Worm (Caenorhabditis elegans): ENCODE data around the gene fbxa-95.

The fbxa-95 gene

DNA sequence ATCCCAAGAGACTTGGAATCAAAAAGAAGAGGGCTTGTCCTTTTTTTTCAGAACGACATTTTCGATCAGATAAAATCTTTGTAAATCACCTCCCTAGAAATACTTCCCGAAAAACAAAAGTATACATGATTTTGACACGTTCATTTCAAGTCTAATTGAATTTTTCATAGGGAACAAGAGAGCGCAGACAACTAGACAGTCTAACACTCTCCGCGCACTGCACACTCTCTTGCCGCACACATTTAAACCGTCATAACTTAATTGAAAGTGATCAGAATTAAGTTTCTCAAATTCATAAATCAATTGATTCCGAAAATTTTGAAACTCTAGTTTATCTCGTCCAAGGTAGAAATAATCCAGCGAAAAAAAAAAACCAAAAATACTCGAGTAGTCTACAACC, 11.5 kb upstream of the fbxa-95 start:
- no peak for TF ChIP-seq ref-2 (tag; optimal IDR thresholded peaks at IDR 0.05)
- no peak for TF ChIP-seq pros-1 (tag; optimal IDR thresholded peaks at IDR 0.05)
- no peak for TF ChIP-seq ceh-31 (tag; optimal IDR thresholded peaks at IDR 0.05)
- no peak for TF ChIP-seq che-1 (tag; optimal IDR thresholded peaks at IDR 0.05)
- TF ChIP-seq ceh-14 (tag; optimal IDR thresholded peaks at IDR 0.05): no peak
- TF ChIP-seq pha-4 (tag; optimal IDR thresholded peaks at IDR 0.05): no peak
- no peak for TF ChIP-seq sox-4 (tag; optimal IDR thresholded peaks at IDR 0.05)
- no peak for TF ChIP-seq mec-3 (tag; optimal IDR thresholded peaks at IDR 0.05; ENCODE audit: borderline replicate concordance)
- TF ChIP-seq fax-1 (tag; optimal IDR thresholded peaks at IDR 0.05): no peak

DNA sequence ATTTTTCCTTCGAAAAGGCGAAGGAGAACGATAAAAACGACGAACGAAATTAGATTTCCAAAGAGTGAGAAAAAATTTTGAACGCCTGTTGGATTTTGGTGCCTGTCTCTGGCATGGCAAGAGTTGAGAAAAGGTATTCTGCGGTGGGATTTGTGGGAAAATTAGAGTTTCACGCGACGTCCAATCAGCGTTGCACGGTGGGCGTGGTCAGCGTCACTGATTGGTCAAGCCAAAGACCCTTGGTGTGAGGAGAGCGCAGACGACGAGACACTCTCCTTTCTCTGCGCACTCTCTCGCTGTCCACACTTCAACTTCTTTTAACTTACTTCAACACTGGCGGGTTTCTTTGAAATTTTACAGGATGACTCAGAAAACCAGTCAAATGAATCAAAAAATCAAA, 8.7 kb upstream of the fbxa-95 start:
- no peak for TF ChIP-seq unc-55 (GFP tag; optimal IDR thresholded peaks at IDR 0.05)
- TF ChIP-seq nfya-1 (tag; optimal IDR thresholded peaks at IDR 0.05): peak; percentile 62

DNA sequence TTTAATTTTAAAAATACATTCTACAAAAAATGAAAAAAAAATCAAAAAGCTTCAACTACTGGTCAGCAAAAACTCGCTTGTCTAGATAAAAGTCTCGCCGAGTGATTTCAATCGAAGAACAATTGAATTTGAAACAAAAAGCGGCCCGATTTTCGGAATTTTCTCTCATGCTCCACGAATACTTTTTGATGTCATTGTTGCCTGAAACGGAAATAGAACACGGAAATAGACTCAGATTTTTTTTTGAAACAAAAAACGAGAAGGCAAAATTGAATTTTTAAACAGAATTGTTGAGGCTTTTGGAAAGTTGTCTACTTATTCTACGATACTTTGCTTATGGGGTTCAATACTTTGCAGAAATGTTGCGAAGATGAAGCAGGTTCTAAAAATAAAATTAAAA, 7.8 kb upstream of the fbxa-95 start:
- TF ChIP-seq pat-9 (tag; optimal IDR thresholded peaks at IDR 0.05) (no peak), ets-4 (tag; optimal IDR thresholded peaks at IDR 0.05) (no peak), sox-2 (GFP tag; IDR thresholded peaks at IDR 0.05) (no peak), ceh-22 (tag; optimal IDR thresholded peaks at IDR 0.05) (no peak), odd-2 (tag; optimal IDR thresholded peaks at IDR 0.05) (no peak), tbx-7 (tag; optimal IDR thresholded peaks at IDR 0.05) (no peak), dve-1 (tag; optimal IDR thresholded peaks at IDR 0.05) (no peak), ceh-9 (tag; optimal IDR thresholded peaks at IDR 0.05) (no peak), ceh-18 (tag; optimal IDR thresholded peaks at IDR 0.05) (no peak), fkh-6 (tag; optimal IDR thresholded peaks at IDR 0.05) (no peak), ceh-24 (tag; optimal IDR thresholded peaks at IDR 0.05) (no peak)

DNA sequence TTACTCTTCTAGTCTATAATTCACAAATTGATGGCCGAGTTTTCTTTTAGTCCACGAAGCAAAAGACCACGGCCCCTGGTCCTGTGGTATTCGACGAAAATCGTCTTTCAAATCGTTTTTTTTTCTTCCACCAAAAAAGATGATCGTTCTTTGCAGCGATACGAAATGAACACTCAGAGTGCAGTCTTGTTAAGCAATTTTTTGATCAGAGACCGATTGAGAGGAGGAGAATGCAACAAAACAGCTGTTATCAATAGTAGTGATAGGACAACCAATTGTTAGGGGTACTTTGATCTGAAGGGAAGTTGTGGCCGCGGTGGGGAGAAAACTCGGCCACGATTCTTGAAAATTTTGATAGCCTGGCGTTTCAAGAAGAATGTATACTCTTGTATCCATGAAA, 7.3 kb upstream of the fbxa-95 start:
- TF ChIP-seq tbx-2 (tag; optimal IDR thresholded peaks at IDR 0.05) (no peak), elt-2 (tag; optimal IDR thresholded peaks at IDR 0.05) (peak; percentile 40)

DNA sequence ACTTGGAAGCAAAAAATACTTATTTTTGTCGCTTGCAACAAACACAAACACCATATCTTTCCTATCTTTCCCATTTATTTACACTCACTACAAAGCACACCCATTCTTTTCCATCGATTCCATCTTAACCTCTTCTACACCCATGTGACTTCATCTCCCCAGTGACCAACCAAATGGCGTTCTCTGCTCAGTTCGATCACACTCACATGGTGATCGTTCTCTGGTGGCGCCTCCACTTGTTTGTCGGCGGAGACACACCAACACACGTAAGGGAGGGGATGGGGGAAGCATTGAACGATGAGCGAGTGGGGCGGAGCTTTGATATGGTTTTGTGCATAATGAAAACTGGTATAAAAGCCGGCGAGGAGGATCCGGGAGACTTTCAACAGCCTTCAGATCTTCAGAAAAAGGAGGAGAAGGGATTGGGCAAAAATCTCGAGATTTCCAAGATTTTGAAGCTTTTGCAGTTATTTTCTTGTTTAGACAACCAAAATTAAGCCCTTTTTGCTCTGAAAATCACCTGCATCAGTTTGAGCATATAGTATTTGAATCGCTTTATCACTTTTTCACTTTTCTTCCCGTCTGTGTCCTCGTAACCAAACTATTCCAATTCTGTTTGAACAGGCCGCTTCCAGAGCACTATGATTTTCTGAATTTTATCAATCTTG, 4.6 kb upstream of the fbxa-95 start:
- TF ChIP-seq nfya-1 (tag; optimal IDR thresholded peaks at IDR 0.05): no peak
- no peak for TF ChIP-seq T23F11.4 (GFP tag; optimal IDR thresholded peaks at IDR 0.05)
- TF ChIP-seq syd-9 (tag; optimal IDR thresholded peaks at IDR 0.05): no peak
- peak; percentile 34 for TF ChIP-seq hlh-30 (tag; optimal IDR thresholded peaks at IDR 0.05; ENCODE audit: insufficient read depth)
- peak; percentile 20 for TF ChIP-seq ceh-18 (tag; optimal IDR thresholded peaks at IDR 0.05)
- no peak for TF ChIP-seq ceh-9 (tag; optimal IDR thresholded peaks at IDR 0.05)
- TF ChIP-seq hlh-13 (GFP tag; optimal IDR thresholded peaks at IDR 0.05): no peak
- no peak for TF ChIP-seq pax-1 (tag; optimal IDR thresholded peaks at IDR 0.05)
- TF ChIP-seq elt-2 (tag; optimal IDR thresholded peaks at IDR 0.05): no peak
- TF ChIP-seq sox-4 (tag; optimal IDR thresholded peaks at IDR 0.05): no peak
- peak; percentile 15 for TF ChIP-seq pqm-1 (tag; optimal IDR thresholded peaks at IDR 0.05)

DNA sequence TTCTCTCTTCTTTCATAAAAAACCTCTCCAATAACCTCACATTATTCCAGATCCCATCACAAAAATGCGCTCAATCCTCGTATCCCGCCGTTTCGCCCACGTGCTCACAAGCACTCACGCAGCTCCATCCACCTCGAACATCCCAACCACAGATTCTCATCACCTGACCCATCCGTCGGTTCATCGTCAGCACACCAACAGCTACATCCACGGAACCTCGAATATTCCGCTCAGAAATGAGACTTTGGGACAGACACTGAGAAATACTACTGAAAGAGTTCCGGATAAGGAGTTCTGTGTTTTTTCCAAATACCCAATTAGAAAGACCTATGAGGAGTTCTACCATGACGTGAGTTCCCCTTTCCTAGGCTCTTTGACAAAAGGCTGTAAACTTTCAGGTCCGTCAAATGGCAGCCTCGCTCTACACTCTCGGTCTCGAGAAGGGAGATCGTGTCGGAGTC, 3.9 kb upstream of the fbxa-95 start, which contains the start of gene acs-2:
TSS of gene acs-2 (plus strand) at position 51 of the 461 bp plus-strand sequence.
- no peak for TF ChIP-seq odd-2 (tag; optimal IDR thresholded peaks at IDR 0.05)
- no peak for TF ChIP-seq ama-1 (optimal IDR thresholded peaks at IDR 0.05)
- TF ChIP-seq elt-2 (tag; optimal IDR thresholded peaks at IDR 0.05): no peak
- TF ChIP-seq pag-3 (tag; optimal IDR thresholded peaks at IDR 0.05; ENCODE audit: borderline replicate concordance): no peak
- no peak for TF ChIP-seq ceh-48 (tag; optimal IDR thresholded peaks at IDR 0.05)
- no peak for TF ChIP-seq sdc-2 (tag; optimal IDR thresholded peaks at IDR 0.05)
- no peak for TF ChIP-seq fax-1 (tag; optimal IDR thresholded peaks at IDR 0.05)
- no peak for TF ChIP-seq pha-4 (tag; optimal IDR thresholded peaks at IDR 0.05)
- TF ChIP-seq unc-3 (GFP tag; conservative IDR thresholded peaks at IDR 0.05): no peak
- TF ChIP-seq unc-3 (tag; optimal IDR thresholded peaks at IDR 0.05): no peak
- no peak for TF ChIP-seq npax-4 (tag; optimal IDR thresholded peaks at IDR 0.05)
- TF ChIP-seq unc-42 (tag; optimal IDR thresholded peaks at IDR 0.05): no peak
- no peak for TF ChIP-seq gmeb-2 (tag; optimal IDR thresholded peaks at IDR 0.05)
